Fruit fly (Drosophila melanogaster) whole organism, wandering third instar larva: ENCODE data around the gene CG34242.

ENCODE experiments used
- CG9705 ChIP-seq: fragments of 200-800 bp; sonication (Bioruptor generic); optimal IDR thresholded peaks from 2 replicates; lab custom pipeline; 2018; ENCODE audit warnings: missing biosample characterization, mild to moderate bottlenecking, missing genetic modification characterization
- GATAd ChIP-seq: sonication (Bioruptor generic); optimal IDR thresholded peaks from 2 replicates; lab custom pipeline; 2016; ENCODE audit warnings: missing biosample characterization, missing genetic modification characterization
- Mio ChIP-seq: sonication (Bioruptor generic); optimal IDR thresholded peaks from 2 replicates; lab custom pipeline; 2016; ENCODE audit warnings: missing biosample characterization, missing genetic modification characterization
- N ChIP-seq: fragments of >200 bp; optimal IDR thresholded peaks from 2 replicates; lab custom pipeline; 2018; ENCODE audit warnings: missing biosample characterization, missing external identifiers, missing genetic modification characterization
- Vsx2 ChIP-seq: fragments of 200-300, 225-300 bp; sonication (Bioruptor generic); optimal IDR thresholded peaks from 2 replicates; lab custom pipeline; 2018; ENCODE audit warnings: missing biosample characterization, missing genetic modification characterization; ENCODE audit not compliant: partially characterized antibody
- fru ChIP-seq: fragments of 200-800 bp; sonication (Bioruptor generic); optimal IDR thresholded peaks from 3 replicates; lab custom pipeline; 2016; ENCODE audit warnings: missing biosample characterization, mild to moderate bottlenecking, missing genetic modification characterization
- psq ChIP-seq: fragments of 200-800 bp; sonication (Bioruptor generic); optimal IDR thresholded peaks from 3 replicates; lab custom pipeline; 2017; ENCODE audit warnings: missing biosample characterization, mild to moderate bottlenecking, missing genetic modification characterization, moderate library complexity
- usp ChIP-seq: fragments of >200 bp; optimal IDR thresholded peaks from 2 replicates; lab custom pipeline; 2017; ENCODE audit warnings: missing biosample characterization, missing genetic modification characterization

- TF ChIP-seq fru (peak; percentile 52), N (no peak), Vsx2 (GFP tag; lab: Kevin White, UChicago) (no peak), CG9705 (GFP tag; lab: Kevin White, UChicago) (no peak), usp (GFP tag; lab: Kevin White, UChicago) (no peak), psq (no peak), Mio (GFP tag; lab: Kevin White, UChicago) (no peak), GATAd (no peak)
Measured at dm6 chr3L:12526433-12527113, 7.2 kb upstream of the CG34242 start, which contains the start of gene eIF2beta.
